Fruit fly (Drosophila melanogaster): Measurements from ENCODE around the gene Nek2.

Gene Nek2

DNA sequence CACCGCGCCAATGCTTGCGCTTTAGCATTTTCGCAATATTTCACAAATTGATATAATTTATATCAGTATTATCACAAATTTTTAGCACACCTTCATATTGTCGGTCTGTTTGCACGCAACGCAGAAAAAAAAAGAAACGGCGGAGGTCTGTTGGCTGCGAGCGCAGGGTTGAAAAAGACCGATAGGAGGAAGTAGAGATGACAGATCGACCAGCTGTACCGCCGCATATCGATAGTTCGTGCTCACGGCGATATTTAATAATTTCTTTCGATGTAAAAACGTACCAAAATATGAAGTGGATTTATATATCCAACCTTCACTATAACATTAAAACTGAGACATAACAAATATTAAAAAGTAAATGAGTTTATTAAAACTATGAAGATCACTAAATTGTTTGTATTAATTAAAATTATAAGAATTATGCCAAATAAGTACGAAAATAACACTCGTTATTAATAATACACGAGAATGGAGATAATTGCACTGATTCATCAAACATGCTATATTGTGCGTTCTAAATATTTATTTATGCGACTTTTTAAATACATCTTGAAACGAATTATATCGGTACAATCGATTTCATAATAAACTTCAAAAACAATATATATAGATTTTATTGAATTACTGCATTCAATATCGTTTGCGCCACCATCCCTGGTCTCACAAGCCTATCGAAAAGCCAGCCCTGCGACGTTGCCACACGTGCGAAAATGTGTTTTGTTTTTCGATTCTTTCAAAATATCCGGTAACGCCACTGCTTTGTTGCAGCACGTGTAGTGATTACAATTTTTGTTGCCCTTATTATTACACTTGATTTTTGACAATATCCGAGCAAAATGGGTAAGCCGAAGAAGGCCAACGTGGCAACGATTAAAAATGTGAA lies 9.9 kb upstream of the Nek2 start, which contains the start of the genes RpS6 and bys (continued):
- TF ChIP-seq slbo (GFP tag; IDR thresholded peaks at IDR 0.05) = peak; percentile 81
- TF ChIP-seq trem (tag; optimal IDR thresholded peaks at IDR 0.05) = no peak
- peak; percentile 41 for TF ChIP-seq slou (GFP tag; optimal IDR thresholded peaks at IDR 0.05)
- no peak for TF ChIP-seq Atf-2 (GFP tag; optimal IDR thresholded peaks at IDR 0.05)
- no peak for TF ChIP-seq ERR (GFP tag; optimal IDR thresholded peaks at IDR 0.05)
- TF ChIP-seq CG12391 (tag; optimal IDR thresholded peaks at IDR 0.05) = peak; percentile 59
- 0 out of 3 replicates have a peak, but pooled peaks have one; percentile 32 for TF ChIP-seq Optix (GFP tag; IDR thresholded peaks at IDR 0.05)
- peak; percentile 46; the same call in 1 of the 2 replicates for TF ChIP-seq CG17328 (GFP tag; IDR thresholded peaks at IDR 0.05)
- TF ChIP-seq CG2116 (GFP tag; optimal IDR thresholded peaks at IDR 0.05) = peak; percentile 91
- no peak for TF ChIP-seq Atf6 (GFP tag; IDR thresholded peaks at IDR 0.05)
- TF ChIP-seq CG17385 (GFP tag; optimal IDR thresholded peaks at IDR 0.05) = peak; percentile 63
- TF ChIP-seq inv (GFP tag; IDR thresholded peaks at IDR 0.05; ENCODE audit: partially characterized antibody) = peak; percentile 77
- TF ChIP-seq gce (GFP tag; IDR thresholded peaks at IDR 0.05) = no peak
- TF ChIP-seq jigr1 (GFP tag; IDR thresholded peaks at IDR 0.05) = no peak
- TF ChIP-seq twi (tag; optimal IDR thresholded peaks at IDR 0.05) = no peak
- TF ChIP-seq CG9932 (GFP tag; IDR thresholded peaks at IDR 0.05) = peak; percentile 74
- TF ChIP-seq CG12155 (GFP tag; optimal IDR thresholded peaks at IDR 0.05) = peak; percentile 16
- no peak for TF ChIP-seq CG8359 (GFP tag; optimal IDR thresholded peaks at IDR 0.05; ENCODE audit: borderline replicate concordance)
- TF ChIP-seq grau (tag; optimal IDR thresholded peaks at IDR 0.05) = peak; percentile 2
- TF ChIP-seq CG14667 (GFP tag; IDR thresholded peaks at IDR 0.05) = peak; percentile 27; the same call in 1 of the 2 replicates
- no peak for TF ChIP-seq cad (GFP tag; optimal IDR thresholded peaks at IDR 0.05)
- peak; percentile 58; the same call in 1 of the 3 replicates for TF ChIP-seq H15 (GFP tag; IDR thresholded peaks at IDR 0.05)
- TF ChIP-seq CG2120 (GFP tag; optimal IDR thresholded peaks at IDR 0.05) = peak; percentile 62
- no peak for TF ChIP-seq CG43689 (GFP tag; IDR thresholded peaks at IDR 0.05)
- TF ChIP-seq wor (GFP tag; IDR thresholded peaks at IDR 0.05) = no peak
- TF ChIP-seq CG30403 (GFP tag; optimal IDR thresholded peaks at IDR 0.05) = peak; percentile 68
- TF ChIP-seq Hmr (GFP tag; optimal IDR thresholded peaks at IDR 0.05) = peak; percentile 68
- no peak for TF ChIP-seq sens (GFP tag)
- peak; percentile 88 for TF ChIP-seq aop (GFP tag; IDR thresholded peaks at IDR 0.05)
- peak; percentile 91 for TF ChIP-seq bbx (GFP tag; IDR thresholded peaks at IDR 0.05; ENCODE audit: partially characterized antibody)
- no peak for TF ChIP-seq cato (GFP tag; optimal IDR thresholded peaks at IDR 0.05; ENCODE audit: borderline replicate concordance)
- peak; percentile 64 for TF ChIP-seq Mes4 (GFP tag; optimal IDR thresholded peaks at IDR 0.05)

DNA sequence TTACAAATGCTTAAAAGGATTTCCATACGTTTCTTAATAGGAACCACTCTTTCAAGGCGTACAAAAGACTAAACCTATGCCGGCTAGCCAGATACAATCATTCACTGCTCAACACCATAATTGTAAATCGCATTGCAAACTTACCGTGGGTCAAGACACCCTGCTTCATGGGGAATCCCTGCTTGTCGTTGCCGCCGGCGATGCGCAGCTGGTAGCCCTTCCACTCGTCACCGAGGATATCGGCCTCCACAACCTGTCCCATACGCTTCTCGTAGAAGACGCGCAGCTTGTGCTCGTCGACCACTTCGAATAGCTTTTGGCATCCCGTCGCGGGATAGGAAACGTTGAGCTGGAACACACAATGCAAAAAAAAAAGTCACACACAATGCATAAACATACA lies 9.2 kb upstream of the Nek2 start:
- TF ChIP-seq Ets65A (GFP tag) = peak; percentile 65
- TF ChIP-seq D19B (GFP tag; optimal IDR thresholded peaks at IDR 0.05) = no peak
- TF ChIP-seq Opbp (GFP tag; IDR thresholded peaks at IDR 0.05; ENCODE audit: partially characterized antibody) = 0 out of 3 replicates have a peak, but pooled peaks have one; percentile 10
- TF ChIP-seq sens (GFP tag) = peak; percentile 53

DNA sequence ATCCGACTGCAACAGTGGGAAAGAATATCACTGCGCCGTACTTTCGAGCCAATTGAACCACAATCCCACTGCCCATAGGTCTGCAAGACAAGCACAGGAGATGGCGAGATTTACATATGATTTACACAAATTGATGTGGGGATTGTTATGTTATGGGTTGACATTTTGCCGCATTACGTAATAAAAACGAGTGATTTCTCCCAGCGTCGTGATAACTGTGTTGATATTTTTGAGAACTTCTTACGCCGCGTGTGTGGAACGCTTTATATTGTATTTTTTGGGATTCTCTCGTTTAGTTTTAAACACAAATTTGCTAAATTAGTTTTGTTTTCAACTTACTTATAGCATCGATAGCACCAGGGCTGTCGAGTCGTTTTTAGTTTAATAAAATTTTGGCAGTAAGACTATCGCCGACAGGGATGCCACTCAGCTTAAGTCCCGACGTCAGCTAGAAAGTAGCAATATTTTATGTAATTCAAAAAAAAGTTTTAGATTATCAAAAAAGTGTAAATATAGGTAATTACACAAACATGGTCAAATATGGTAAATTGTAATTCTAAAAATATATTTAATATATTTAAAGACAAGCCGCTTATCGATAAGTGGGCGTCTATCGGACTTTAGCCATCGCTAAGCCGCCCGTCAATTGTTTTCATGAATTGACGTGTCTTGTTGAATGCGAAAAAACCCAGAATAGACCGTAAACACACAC lies 2.1 kb upstream of the Nek2 start, which contains the start of the genes CG45089, ND-MNLL and p115:
Gene CG45089, minus strand, starts transcription at position 388 of the 712 bp plus-strand sequence.
Gene ND-MNLL, minus strand, starts transcription at position 388 of the 712 bp plus-strand sequence.
Gene p115, plus strand, starts transcription at position 621 of the 712 bp plus-strand sequence.
- TF ChIP-seq Fer2 (tag; optimal IDR thresholded peaks at IDR 0.05) (peak; percentile 40), Bteb2 (GFP tag; optimal IDR thresholded peaks at IDR 0.05) (no peak), nerfin-1 (tag; optimal IDR thresholded peaks at IDR 0.05) (peak; percentile 41), CG6272 (GFP tag; IDR thresholded peaks at IDR 0.05) (peak; percentile 42; the same call in 1 of the 2 replicates), HLH4C (GFP tag; IDR thresholded peaks at IDR 0.05; ENCODE audit: partially characterized antibody) (peak; percentile 45), Myb (GFP tag; optimal IDR thresholded peaks at IDR 0.05) (peak; percentile 20), Opbp (GFP tag; IDR thresholded peaks at IDR 0.05; ENCODE audit: partially characterized antibody) (no peak; the same call in 2 of the 3 replicates), emc (GFP tag; optimal IDR thresholded peaks at IDR 0.05) (no peak), trem (tag; optimal IDR thresholded peaks at IDR 0.05) (peak; percentile 87), CG32532 (GFP tag; IDR thresholded peaks at IDR 0.05) (peak; percentile 43; the same call in 1 of the 2 replicates), CG10654 (GFP tag; optimal IDR thresholded peaks at IDR 0.05) (peak; percentile 54), Adf1 (GFP tag; IDR thresholded peaks at IDR 0.05) (peak; percentile 23; the same call in 1 of the 2 replicates), CG9817 (tag; optimal IDR thresholded peaks at IDR 0.05) (peak; percentile 62), disco-r (GFP tag; optimal IDR thresholded peaks at IDR 0.05) (no peak)

Data from whole organism, embryonic.